Worm (Caenorhabditis elegans): ENCODE measurements around the gene DH11.2.

Gene DH11.2

DNA sequence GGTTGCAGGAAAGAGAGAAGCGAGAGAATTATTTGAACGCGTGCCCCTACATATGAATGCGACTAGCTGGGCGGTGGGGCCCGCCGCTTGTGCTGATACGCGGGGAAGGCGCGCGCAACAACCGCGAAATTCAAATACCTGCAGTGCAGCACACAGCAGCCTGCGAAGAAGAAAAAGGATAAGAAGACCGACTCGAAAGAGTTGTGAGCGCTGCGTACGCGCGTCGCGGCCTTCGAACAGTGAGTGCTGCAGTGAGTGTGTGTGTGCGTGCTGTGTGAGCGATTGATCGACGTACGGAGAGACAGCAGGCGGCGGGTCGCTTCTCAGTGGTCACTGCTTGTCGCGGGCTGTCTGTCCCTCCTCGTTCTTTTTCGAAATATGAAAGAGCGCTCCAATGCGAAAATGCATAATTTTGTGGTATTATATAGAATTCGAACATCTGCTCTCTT is 15.7 kb downstream of the DH11.2 start (continued):
- 0 out of 2 replicates have a peak, but pooled peaks have one; percentile 60 for TF ChIP-seq zfp-3 (GFP tag; conservative IDR thresholded peaks at IDR 0.05)
- TF ChIP-seq nhr-42 (GFP tag; IDR thresholded peaks at IDR 0.05): 0 out of 2 replicates have a peak, but pooled peaks have one; percentile 62
- 0 out of 2 replicates have a peak, but pooled peaks have one; percentile 67 for TF ChIP-seq nhr-41 (GFP tag; IDR thresholded peaks at IDR 0.05)
- TF ChIP-seq ZK337.2 (GFP tag; IDR thresholded peaks at IDR 0.05): peak; percentile 43; the same call in 1 of the 2 replicates
- no peak for TF ChIP-seq lin-39 (tag; optimal IDR thresholded peaks at IDR 0.05)
- TF ChIP-seq zip-2 (tag; optimal IDR thresholded peaks at IDR 0.05): peak; percentile 34
- peak; percentile 89 for TF ChIP-seq F37D6.2 (tag; optimal IDR thresholded peaks at IDR 0.05)
- no peak for TF ChIP-seq ztf-11 (tag; optimal IDR thresholded peaks at IDR 0.05)
- peak; percentile 97 for TF ChIP-seq set-16 (GFP tag; IDR thresholded peaks at IDR 0.05)
- no peak for TF ChIP-seq Y105C5A.15 (GFP tag; IDR thresholded peaks at IDR 0.05)
- TF ChIP-seq zfp-2 (tag; optimal IDR thresholded peaks at IDR 0.05): peak; percentile 72
- peak; percentile 97 for TF ChIP-seq rbr-2 (tag; optimal IDR thresholded peaks at IDR 0.05)
- no peak for TF ChIP-seq lin-29 (GFP tag; IDR thresholded peaks at IDR 0.05)
- TF ChIP-seq nhr-111 (GFP tag; optimal IDR thresholded peaks at IDR 0.05): no peak
- TF ChIP-seq fkh-10 (GFP tag; optimal IDR thresholded peaks at IDR 0.05): peak; percentile 78
- 0 out of 2 replicates have a peak, but pooled peaks have one; percentile 14 for TF ChIP-seq Y48G9A.11 (GFP tag; IDR thresholded peaks at IDR 0.05)
- no peak for TF ChIP-seq F49E8.2 (tag; optimal IDR thresholded peaks at IDR 0.05; ENCODE audit: borderline replicate concordance)
- TF ChIP-seq Y5F2A.4 (GFP tag; optimal IDR thresholded peaks at IDR 0.05): no peak
- peak; percentile 53 for TF ChIP-seq ceh-32 (tag; optimal IDR thresholded peaks at IDR 0.05; ENCODE audit: poor library complexity)
- TF ChIP-seq T20F7.1 (GFP tag; optimal IDR thresholded peaks at IDR 0.05): peak; percentile 88
- TF ChIP-seq skn-1 (tag; optimal IDR thresholded peaks at IDR 0.05): no peak
- peak; percentile 88 for TF ChIP-seq T26A8.4 (GFP tag; IDR thresholded peaks at IDR 0.05)
- peak; percentile 43; the same call in 1 of the 2 replicates for TF ChIP-seq ceh-44 (GFP tag; IDR thresholded peaks at IDR 0.05)
- no peak for TF ChIP-seq R02D3.7 (tag; optimal IDR thresholded peaks at IDR 0.05)
- TF ChIP-seq tra-1 (GFP tag; IDR thresholded peaks at IDR 0.05): peak; percentile 71; the same call in 1 of the 2 replicates
- no peak for TF ChIP-seq attf-4 (tag; optimal IDR thresholded peaks at IDR 0.05)
- peak; percentile 77 for TF ChIP-seq php-3 (GFP tag; IDR thresholded peaks at IDR 0.05)
- no peak for TF ChIP-seq snpc-4 (tag; optimal IDR thresholded peaks at IDR 0.05)
- TF ChIP-seq mdt-29 (GFP tag; IDR thresholded peaks at IDR 0.05): peak; percentile 76
- no peak for TF ChIP-seq nhr-76 (tag; optimal IDR thresholded peaks at IDR 0.05)
- TF ChIP-seq dve-1 (tag; optimal IDR thresholded peaks at IDR 0.05; ENCODE audit: insufficient read depth): peak; percentile 98
- peak; percentile 43 for TF ChIP-seq nhr-6 (tag; optimal IDR thresholded peaks at IDR 0.05)
- TF ChIP-seq Y75B8A.6 (GFP tag; IDR thresholded peaks at IDR 0.05): 0 out of 2 replicates have a peak, but pooled peaks have one; percentile 48
- peak; percentile 90 for TF ChIP-seq nhr-48 (tag; optimal IDR thresholded peaks at IDR 0.05)
- TF ChIP-seq unc-62 (GFP tag; optimal IDR thresholded peaks at IDR 0.05 in 1 of 2): peak in 1 of 2 experiments; percentile 99
- no peak for TF ChIP-seq unc-62 (tag; optimal IDR thresholded peaks at IDR 0.05)
- peak; percentile 87 for TF ChIP-seq gei-8 (GFP tag; optimal IDR thresholded peaks at IDR 0.05)
- TF ChIP-seq lin-1 (GFP tag; IDR thresholded peaks at IDR 0.05): peak; percentile 53; the same call in 1 of the 2 replicates
- TF ChIP-seq dmd-6 (GFP tag; IDR thresholded peaks at IDR 0.05): peak; percentile 91
- no peak for TF ChIP-seq ztf-7 (tag; optimal IDR thresholded peaks at IDR 0.05)
- no peak for TF ChIP-seq F26F4.8 (GFP tag; conservative IDR thresholded peaks at IDR 0.05)
- no peak for TF ChIP-seq aly-2 (tag; optimal IDR thresholded peaks at IDR 0.05)
- TF ChIP-seq madf-5 (GFP tag; IDR thresholded peaks at IDR 0.05): no peak
- TF ChIP-seq tag-97 (GFP tag; IDR thresholded peaks at IDR 0.05): no peak
- peak; percentile 60; the same call in 1 of the 2 replicates for TF ChIP-seq D1046.2 (GFP tag; IDR thresholded peaks at IDR 0.05)
- peak; percentile 86 for TF ChIP-seq lin-13 (GFP tag; optimal IDR thresholded peaks at IDR 0.05)
- TF ChIP-seq lim-7 (GFP tag; IDR thresholded peaks at IDR 0.05): peak; percentile 72
- TF ChIP-seq lin-38 (GFP tag; IDR thresholded peaks at IDR 0.05): peak; percentile 91
- no peak for TF ChIP-seq egl-27 (tag; optimal IDR thresholded peaks at IDR 0.05)
- TF ChIP-seq mxl-3 (GFP tag; optimal IDR thresholded peaks at IDR 0.05): peak; percentile 89
- peak; percentile 48 for TF ChIP-seq ceh-28 (tag; optimal IDR thresholded peaks at IDR 0.05)
